Fruit fly (Drosophila melanogaster): ENCODE measurements around the gene CG2898.

- TF ChIP-seq psq (optimal IDR thresholded peaks at IDR 0.05) (no peak), insv (optimal IDR thresholded peaks at IDR 0.05) (no peak), ttk (optimal IDR thresholded peaks at IDR 0.05) (no peak), h (optimal IDR thresholded peaks at IDR 0.05) (no peak), Sin3A (optimal IDR thresholded peaks at IDR 0.05) (no peak)
Observed at dm6 chrX:10365748-10366415, 9.3 kb upstream of the CG2898 start.

Data from Kc167 (cell line).